Worm (Caenorhabditis elegans) whole organism, early embryonic: ENCODE results near the gene pho-14.

Experiments
- B0310.2 ChIP-seq: sonication (generic microtip); optimal IDR thresholded peaks from 2 replicates; lab custom pipeline; 2016; ENCODE audit warnings: mild to moderate bottlenecking, missing genetic modification characterization, missing compliant biosample characterization
- F13C5.2 ChIP-seq: sonication (generic microtip); optimal IDR thresholded peaks from 2 replicates; lab custom pipeline; 2017; ENCODE audit warnings: mild to moderate bottlenecking, missing genetic modification characterization, inconsistent platforms, missing compliant biosample characterization
- aly-1 ChIP-seq: sonication (generic microtip); optimal IDR thresholded peaks from 2 replicates; lab custom pipeline; 2016; ENCODE audit warnings: missing genetic modification characterization, missing compliant biosample characterization
- ama-1 ChIP-seq: fragments of 150-350 bp; optimal IDR thresholded peaks from 2 replicates; lab custom pipeline; 2014
- ceh-13 ChIP-seq: fragments of 200-800 bp; sonication (Bioruptor generic); optimal IDR thresholded peaks from 2 replicates; lab custom pipeline; 2018; ENCODE audit warnings: mild to moderate bottlenecking, missing genetic modification characterization, missing compliant biosample characterization
- ceh-36 ChIP-seq: sonication (generic microtip); optimal IDR thresholded peaks from 2 replicates; lab custom pipeline; 2016; ENCODE audit warnings: missing genetic modification characterization, inconsistent platforms, missing compliant biosample characterization
- ets-7 ChIP-seq: sonication (generic microtip); optimal IDR thresholded peaks from 2 replicates; lab custom pipeline; 2016; ENCODE audit warnings: missing genotype, missing genetic modification characterization, missing compliant biosample characterization
- flt-1 ChIP-seq: fragments of 200-800 bp; sonication (Bioruptor generic); IDR thresholded peaks from 2 replicates; pipeline ENCODE4 v1.3.6; 2022; ENCODE audit warnings: missing genetic modification characterization, missing compliant biosample characterization
- hmbx-1 ChIP-seq: sonication (generic microtip); optimal IDR thresholded peaks from 2 replicates; lab custom pipeline; 2016; ENCODE audit warnings: mild to moderate bottlenecking, missing genetic modification characterization, missing compliant biosample characterization
- hmg-4 ChIP-seq: fragments of 200-800 bp; sonication (Bioruptor generic); optimal IDR thresholded peaks from 2 replicates; lab custom pipeline; 2018; ENCODE audit warnings: mild to moderate bottlenecking, missing genetic modification characterization, missing compliant biosample characterization
- hnd-1 ChIP-seq: sonication (generic microtip); optimal IDR thresholded peaks from 2 replicates; lab custom pipeline; 2016; ENCODE audit warnings: missing genetic modification characterization, missing compliant biosample characterization
- pes-1 ChIP-seq: fragments of 200-800 bp; sonication (Bioruptor generic); IDR thresholded peaks from 2 replicates; pipeline ENCODE4 v1.3.6; 2022; ENCODE audit warnings: missing genetic modification reagents, missing genetic modification characterization, missing compliant biosample characterization
- scrt-1 ChIP-seq: fragments of 200-800 bp; sonication (Bioruptor generic); IDR thresholded peaks from 2 replicates; pipeline ENCODE4 v1.3.6; 2022; ENCODE audit warnings: missing genetic modification characterization, missing compliant biosample characterization
- sea-1 ChIP-seq: fragments of 200-800 bp; sonication (Bioruptor generic); conservative IDR thresholded peaks from 2 replicates; pipeline ENCODE4 v1.3.6; 2022; ENCODE audit warnings: missing genetic modification characterization, missing compliant biosample characterization
- tbx-11 ChIP-seq: fragments of 200-800 bp; sonication (Bioruptor generic); IDR thresholded peaks from 2 replicates; pipeline ENCODE4 v1.3.6; 2022; ENCODE audit warnings: missing genetic modification characterization, missing compliant biosample characterization
- tbx-37 ChIP-seq: fragments of 200-800 bp; sonication (Bioruptor generic); conservative IDR thresholded peaks from 2 replicates; pipeline ENCODE4 v1.3.6; 2022; ENCODE audit warnings: missing genetic modification reagents, missing genetic modification characterization, missing compliant biosample characterization
- tra-4 ChIP-seq: sonication (generic microtip); optimal IDR thresholded peaks from 2 replicates; lab custom pipeline; 2017; ENCODE audit warnings: missing genetic modification characterization, missing compliant biosample characterization

Gene pho-14

DNA sequence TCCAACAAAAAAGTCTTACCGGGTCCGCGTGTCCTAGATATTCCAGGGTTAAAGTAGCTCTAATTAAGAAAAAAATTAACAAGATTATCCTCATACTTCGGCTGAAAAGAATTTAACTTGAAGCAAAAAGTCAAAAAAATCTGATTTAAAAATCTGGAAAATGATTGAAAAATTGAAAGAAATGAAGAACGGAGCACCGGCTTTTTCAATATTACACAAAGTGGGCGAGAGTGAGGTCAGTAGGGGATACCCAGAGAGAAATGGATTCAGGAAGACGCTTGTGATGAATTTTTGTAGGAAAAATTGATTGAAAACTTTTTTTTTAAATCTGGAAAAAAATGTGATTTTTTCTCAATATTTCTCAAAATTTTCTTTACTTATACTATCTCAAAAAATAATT, at the start of gene pho-14:
pho-14 (minus strand) TSS at position 101 of the 400 bp plus-strand sequence.
- no peak for TF ChIP-seq ama-1 (lab: Kevin White, UChicago)
- TF ChIP-seq tbx-11 (GFP tag; lab: Robert Waterston, UW), result no peak
- TF ChIP-seq F13C5.2, result no peak
- TF ChIP-seq sea-1, result no peak

DNA sequence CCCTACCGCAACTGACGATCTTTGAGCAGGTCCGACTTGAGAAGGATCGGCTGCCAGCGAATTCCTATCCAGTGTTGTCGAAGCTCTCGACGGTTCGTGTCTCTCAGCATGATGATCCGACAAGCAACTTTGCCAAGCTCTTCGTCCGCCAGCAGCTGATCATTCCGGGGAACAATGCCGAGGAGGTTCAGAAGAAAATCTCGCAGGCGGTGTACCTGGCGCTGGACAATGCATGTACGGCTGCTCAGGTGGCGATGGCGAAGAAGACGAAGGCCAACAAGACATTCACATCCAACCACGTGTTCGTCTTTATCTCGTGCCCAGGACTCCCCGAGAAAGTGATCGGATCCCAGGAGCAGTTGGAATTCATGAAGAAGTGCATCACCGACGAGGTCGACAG, 48.8 kb upstream of the pho-14 start:
- TF ChIP-seq ceh-13 (GFP tag; lab: Kevin White, UChicago) (no peak), F13C5.2 (no peak), aly-1 (tag; lab: Kevin White, UChicago) (no peak), ets-7 (tag; lab: Kevin White, UChicago) (no peak), hnd-1 (tag; lab: Kevin White, UChicago) (no peak), hmg-4 (no peak), tbx-37 (GFP tag; lab: Robert Waterston, UW) (no peak), hmbx-1 (tag; lab: Kevin White, UChicago) (no peak), scrt-1 (GFP tag; lab: Robert Waterston, UW) (no peak), tra-4 (tag; lab: Kevin White, UChicago) (no peak), pes-1 (GFP tag; lab: Robert Waterston, UW) (no peak), flt-1 (no peak), B0310.2 (no peak), ceh-36 (tag; lab: Kevin White, UChicago) (no peak)

DNA sequence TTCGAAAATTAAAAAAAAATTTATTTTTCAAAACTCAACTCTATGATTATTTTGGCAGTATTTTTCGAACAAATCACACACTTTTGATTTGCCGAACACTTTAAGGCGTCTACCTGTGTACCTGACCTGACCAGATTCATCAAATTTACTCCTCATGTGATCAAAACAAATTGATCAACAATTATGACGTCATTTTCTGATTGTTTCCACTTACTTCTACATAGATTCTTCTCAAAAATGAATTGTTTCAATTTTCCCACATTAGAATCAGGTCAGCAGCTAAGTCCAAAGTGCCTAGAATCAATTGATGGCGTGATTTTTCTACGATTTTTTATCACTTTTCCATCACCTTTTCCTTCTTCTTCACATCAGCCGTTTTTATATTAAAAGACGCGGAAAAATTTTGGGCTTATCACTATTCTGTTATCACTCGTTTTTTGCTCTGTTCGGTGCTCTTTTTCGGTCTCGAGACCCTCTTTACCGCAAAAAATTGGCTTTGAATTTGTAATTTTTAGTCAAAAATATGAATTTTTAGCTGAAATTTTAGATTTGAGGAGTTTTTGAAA, 42.6 kb upstream of the pho-14 start:
- no peak for TF ChIP-seq sea-1

DNA sequence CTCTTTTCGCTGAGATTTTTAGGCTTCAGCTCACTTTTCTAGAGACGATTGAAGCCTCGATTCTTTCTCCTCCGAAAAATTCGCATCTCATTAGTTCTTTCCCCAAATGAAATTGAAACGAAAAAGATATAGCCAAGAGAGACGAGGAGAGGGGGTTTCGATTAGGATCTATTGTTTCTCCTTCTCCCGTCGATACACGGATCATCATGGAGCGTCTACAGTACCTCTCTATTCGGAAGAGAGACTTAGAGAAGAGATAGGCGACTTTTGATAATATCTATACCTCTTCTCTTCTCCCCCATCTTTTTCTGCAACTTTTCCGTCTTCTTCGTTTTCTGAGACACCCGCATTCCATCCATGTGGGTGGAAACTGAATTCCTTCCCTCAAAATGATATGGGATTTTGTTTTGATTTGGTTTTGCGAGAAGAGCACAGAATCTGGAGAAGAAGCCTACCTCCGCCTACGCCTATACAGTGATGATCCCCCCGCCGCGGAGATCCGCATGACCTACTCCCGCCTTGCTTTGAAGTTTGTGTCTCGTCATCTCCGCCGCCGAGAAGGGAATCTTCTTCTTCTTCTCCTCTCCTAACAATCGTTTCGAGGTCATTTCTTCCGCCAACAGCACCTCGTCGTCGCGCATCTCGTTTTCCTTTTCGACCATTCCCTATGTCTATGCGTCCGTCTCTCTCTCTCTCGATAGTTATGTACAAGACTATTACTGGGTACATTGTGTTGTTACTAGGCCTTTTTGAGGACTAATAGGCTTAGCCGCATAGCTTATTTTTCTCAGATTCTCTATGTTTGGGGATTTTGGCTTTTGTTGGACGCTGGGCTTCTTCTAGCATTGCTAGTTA, 41.3 kb upstream of the pho-14 start:
- no peak for TF ChIP-seq pes-1 (GFP tag; lab: Robert Waterston, UW)
- no peak for TF ChIP-seq hmbx-1 (tag; lab: Kevin White, UChicago)
- no peak for TF ChIP-seq tra-4 (tag; lab: Kevin White, UChicago)
- TF ChIP-seq flt-1, result no peak
- TF ChIP-seq tbx-37 (GFP tag; lab: Robert Waterston, UW), result no peak
- no peak for TF ChIP-seq ama-1 (lab: Kevin White, UChicago)
- no peak for TF ChIP-seq F13C5.2
- no peak for TF ChIP-seq sea-1
- no peak for TF ChIP-seq ceh-13 (GFP tag; lab: Kevin White, UChicago)
- TF ChIP-seq hmg-4, result no peak
- TF ChIP-seq aly-1 (tag; lab: Kevin White, UChicago), result no peak
- no peak for TF ChIP-seq scrt-1 (GFP tag; lab: Robert Waterston, UW)

DNA sequence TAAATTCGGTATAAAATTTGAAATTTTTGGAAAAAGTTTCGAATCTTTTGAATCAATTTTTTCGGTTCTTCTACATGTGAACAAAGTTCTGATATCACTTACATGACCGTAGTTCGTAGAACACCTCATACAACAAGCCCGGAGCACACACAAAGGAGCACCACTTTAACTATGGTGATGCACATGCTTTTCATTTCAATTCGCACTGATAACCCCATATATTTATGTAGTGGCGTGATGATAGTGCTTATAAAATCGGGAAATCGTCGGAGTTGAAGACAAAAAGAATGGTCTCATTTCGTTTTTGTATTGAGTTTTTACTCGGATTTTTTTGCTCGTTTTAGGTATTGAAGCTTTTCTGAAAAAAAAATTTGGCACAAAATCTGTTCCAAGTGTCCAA, 40.1 kb upstream of the pho-14 start, which contains the start of gene W09B6.4:
W09B6.4 (minus strand) TSS at position 151 of the 400 bp plus-strand sequence.
- no peak for TF ChIP-seq pes-1 (GFP tag; lab: Robert Waterston, UW)
- TF ChIP-seq hmg-4, result no peak
- TF ChIP-seq ets-7 (tag; lab: Kevin White, UChicago), result no peak
- no peak for TF ChIP-seq flt-1
- no peak for TF ChIP-seq tbx-37 (GFP tag; lab: Robert Waterston, UW)

DNA sequence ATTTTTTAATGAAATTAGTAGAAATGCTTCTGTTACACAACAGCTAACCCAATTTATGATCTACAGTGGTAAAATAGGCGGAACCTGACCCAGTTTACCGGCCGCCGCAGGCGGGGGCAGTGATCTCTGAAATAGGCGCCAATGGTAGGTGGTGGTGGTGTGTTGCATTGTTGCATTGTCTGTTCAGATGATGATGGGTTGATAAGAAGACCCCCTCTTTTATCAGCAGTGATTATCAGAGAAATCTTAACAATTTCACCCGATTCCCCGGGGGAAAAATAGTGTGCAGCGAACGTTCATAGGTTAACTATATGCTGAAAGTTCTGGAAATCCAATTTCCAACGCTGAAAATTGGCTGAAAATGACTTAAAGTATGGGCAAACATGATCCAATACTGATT, 38.0 kb upstream of the pho-14 start:
- TF ChIP-seq hmg-4 (no peak), ceh-13 (GFP tag; lab: Kevin White, UChicago) (no peak), tra-4 (tag; lab: Kevin White, UChicago) (no peak), tbx-11 (GFP tag; lab: Robert Waterston, UW) (no peak), ets-7 (tag; lab: Kevin White, UChicago) (no peak), sea-1 (no peak), scrt-1 (GFP tag; lab: Robert Waterston, UW) (no peak), ceh-36 (tag; lab: Kevin White, UChicago) (no peak)

DNA sequence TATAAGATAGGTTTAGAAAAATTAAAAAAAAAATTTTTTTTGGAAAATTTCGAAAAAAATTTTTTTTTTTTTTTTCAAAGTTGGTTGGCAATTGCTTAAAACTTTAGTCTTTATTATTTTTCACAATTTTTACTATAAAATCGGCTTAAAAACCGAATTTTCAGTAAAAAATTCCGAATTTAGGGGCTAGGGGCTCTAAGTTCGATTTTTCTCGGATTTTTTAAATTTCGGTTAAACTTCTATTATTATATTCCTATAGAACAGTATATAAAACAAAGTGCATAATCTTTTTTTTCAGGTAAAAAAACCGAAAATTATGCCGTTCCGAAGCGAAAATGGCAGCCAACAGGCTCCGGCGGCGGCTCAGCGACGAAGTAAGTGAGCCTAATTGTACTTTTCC, 35.9 kb upstream of the pho-14 start, which contains the start of gene pod-2:
pod-2 (plus strand) TSS at position 301 of the 400 bp plus-strand sequence.
- no peak for TF ChIP-seq tbx-11 (GFP tag; lab: Robert Waterston, UW)
- no peak for TF ChIP-seq flt-1
- TF ChIP-seq scrt-1 (GFP tag; lab: Robert Waterston, UW), result no peak
- no peak for TF ChIP-seq hnd-1 (tag; lab: Kevin White, UChicago)
- no peak for TF ChIP-seq ets-7 (tag; lab: Kevin White, UChicago)
- no peak for TF ChIP-seq B0310.2
- TF ChIP-seq tbx-37 (GFP tag; lab: Robert Waterston, UW), result no peak
- TF ChIP-seq sea-1, result no peak
- no peak for TF ChIP-seq ceh-36 (tag; lab: Kevin White, UChicago)
- no peak for TF ChIP-seq ceh-13 (GFP tag; lab: Kevin White, UChicago)
- TF ChIP-seq tra-4 (tag; lab: Kevin White, UChicago), result no peak
- TF ChIP-seq hmbx-1 (tag; lab: Kevin White, UChicago), result no peak
- TF ChIP-seq aly-1 (tag; lab: Kevin White, UChicago), result no peak
- TF ChIP-seq ama-1 (lab: Kevin White, UChicago), result no peak
- TF ChIP-seq F13C5.2, result no peak
- TF ChIP-seq hmg-4, result no peak
- no peak for TF ChIP-seq pes-1 (GFP tag; lab: Robert Waterston, UW)
